Worm (Caenorhabditis elegans): ENCODE data around the gene rnh-1.0.

ce11 chrII:5027952-5028351, 32.8 kb downstream of the rnh-1.0 start:
- no peak for TF ChIP-seq nhr-12 (tag; optimal IDR thresholded peaks at IDR 0.05)
- no peak for TF ChIP-seq nhr-28 (tag; optimal IDR thresholded peaks at IDR 0.05)

All from whole organism, mixed stage, embryonic.